Worm (Caenorhabditis elegans): ENCODE data around the gene glo-1.

The glo-1 gene

DNA sequence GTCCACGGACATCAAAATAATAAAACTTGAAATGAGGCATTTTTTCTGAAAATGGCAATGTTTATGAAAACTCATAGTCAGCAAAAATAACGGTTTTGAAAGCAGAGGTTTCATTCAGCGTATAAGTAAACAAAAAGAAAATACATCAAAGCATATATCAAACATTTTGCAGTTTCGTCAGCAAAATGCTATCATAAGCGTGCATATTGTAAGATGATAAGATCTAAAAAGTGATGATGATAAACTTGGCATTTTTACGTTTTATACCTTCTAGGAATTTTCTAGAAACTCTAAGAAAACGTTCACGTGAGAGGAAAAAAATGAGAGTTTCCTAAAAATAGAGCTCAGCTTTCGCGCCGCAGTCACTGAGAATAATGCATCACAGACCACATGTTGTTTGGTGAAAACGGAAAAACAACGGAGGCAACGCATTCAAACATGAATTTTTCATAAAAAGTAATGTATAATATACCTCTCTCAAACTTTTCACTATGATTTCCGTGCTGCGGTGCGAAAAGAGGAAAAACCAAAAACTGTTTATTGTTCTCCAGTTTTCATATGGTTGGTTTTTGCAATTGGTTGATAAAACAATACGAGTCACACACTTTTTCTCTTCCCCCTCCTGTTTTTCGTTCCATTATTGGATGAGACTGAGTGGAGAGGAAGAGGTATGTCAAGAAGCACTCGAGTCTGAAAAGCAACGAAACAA is 18.9 kb downstream of the glo-1 start, which contains the start of the genes gst-36 and R07B1.5:
Gene gst-36, minus strand, starts transcription at position 45 of the 709 bp plus-strand sequence.
Gene R07B1.5, plus strand, starts transcription at position 665 of the 709 bp plus-strand sequence.
- TF ChIP-seq unc-62 (GFP tag; optimal IDR thresholded peaks at IDR 0.05) (no peak), pqm-1 (tag; optimal IDR thresholded peaks at IDR 0.05) (peak; percentile 47), fos-1 (tag; optimal IDR thresholded peaks at IDR 0.05) (peak; percentile 0), pha-4 (tag; optimal IDR thresholded peaks at IDR 0.05) (peak; percentile 47), nhr-12 (tag; optimal IDR thresholded peaks at IDR 0.05) (no peak), elt-2 (tag; optimal IDR thresholded peaks at IDR 0.05) (peak; percentile 80), nhr-25 (tag; optimal IDR thresholded peaks at IDR 0.05) (no peak)

DNA sequence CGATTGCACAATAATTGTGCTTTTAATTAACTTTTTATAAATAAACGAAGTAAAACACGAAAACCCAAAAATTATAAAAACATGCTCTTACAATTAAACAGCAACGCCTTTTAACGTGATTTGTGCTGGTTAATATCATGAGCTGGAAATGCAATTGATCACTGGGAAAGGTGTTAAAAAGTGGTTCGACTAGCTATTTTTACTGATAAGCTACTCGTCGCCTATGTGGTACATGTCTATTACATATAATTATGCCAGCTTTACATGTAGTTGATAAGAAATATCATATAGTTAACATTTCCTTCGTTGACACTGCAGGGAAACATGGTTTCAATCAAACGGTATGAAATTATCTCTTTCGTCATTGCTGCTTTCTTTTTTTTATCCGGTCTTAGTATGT is 23.9 kb downstream of the glo-1 start, which contains the start of gene scav-5:
Gene scav-5, plus strand, starts transcription at position 297 of the 400 bp plus-strand sequence.
- TF ChIP-seq unc-39 (tag; optimal IDR thresholded peaks at IDR 0.05) (no peak), pqm-1 (tag; optimal IDR thresholded peaks at IDR 0.05) (peak; percentile 92), elt-2 (tag; optimal IDR thresholded peaks at IDR 0.05) (peak; percentile 91), pha-4 (tag; optimal IDR thresholded peaks at IDR 0.05) (peak; percentile 3), ceh-28 (tag; optimal IDR thresholded peaks at IDR 0.05) (no peak), egl-5 (tag; optimal IDR thresholded peaks at IDR 0.05) (no peak), nhr-237 (tag; optimal IDR thresholded peaks at IDR 0.05) (no peak), zag-1 (tag; optimal IDR thresholded peaks at IDR 0.05) (no peak)

DNA sequence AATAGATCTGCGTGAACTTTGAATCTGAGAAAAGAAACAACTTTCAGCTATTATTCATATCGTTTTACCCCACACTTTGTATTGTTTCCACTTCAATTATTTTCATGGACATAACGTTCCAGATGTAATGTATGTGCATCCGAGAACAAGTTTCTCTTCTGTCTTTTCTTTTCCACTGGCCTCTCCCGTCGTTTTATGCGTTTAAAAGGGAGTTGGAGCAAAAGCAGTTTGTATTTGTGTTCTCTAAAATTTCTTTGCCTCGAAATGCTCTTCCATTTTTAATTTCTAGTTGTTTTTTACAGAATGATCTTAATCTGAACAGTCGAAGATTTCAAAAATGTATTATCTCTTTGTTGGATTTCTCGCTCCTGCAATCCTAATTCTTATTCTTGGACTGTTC is 25.4 kb downstream of the glo-1 start, which contains the start of gene R07B1.11:
Gene R07B1.11, plus strand, starts transcription at position 301 of the 400 bp plus-strand sequence.
- TF ChIP-seq elt-2 (tag; optimal IDR thresholded peaks at IDR 0.05) (no peak), daf-12 (tag; optimal IDR thresholded peaks at IDR 0.05) (no peak), egl-27 (tag; optimal IDR thresholded peaks at IDR 0.05) (no peak), ceh-16 (tag; optimal IDR thresholded peaks at IDR 0.05) (no peak), nhr-77 (tag; optimal IDR thresholded peaks at IDR 0.05) (no peak), ztf-11 (tag; optimal IDR thresholded peaks at IDR 0.05) (no peak), elt-3 (tag; optimal IDR thresholded peaks at IDR 0.05) (no peak), nhr-237 (tag; optimal IDR thresholded peaks at IDR 0.05) (no peak), ceh-28 (tag; optimal IDR thresholded peaks at IDR 0.05) (no peak), eor-1 (tag; optimal IDR thresholded peaks at IDR 0.05) (no peak), nhr-67 (tag; optimal IDR thresholded peaks at IDR 0.05) (no peak), ztf-4 (tag; optimal IDR thresholded peaks at IDR 0.05) (no peak), ceh-9 (tag; optimal IDR thresholded peaks at IDR 0.05) (no peak), pha-4 (tag; optimal IDR thresholded peaks at IDR 0.05) (no peak), pqm-1 (tag; optimal IDR thresholded peaks at IDR 0.05) (no peak), aly-2 (tag; optimal IDR thresholded peaks at IDR 0.05) (no peak), nhr-25 (tag; optimal IDR thresholded peaks at IDR 0.05) (no peak)

DNA sequence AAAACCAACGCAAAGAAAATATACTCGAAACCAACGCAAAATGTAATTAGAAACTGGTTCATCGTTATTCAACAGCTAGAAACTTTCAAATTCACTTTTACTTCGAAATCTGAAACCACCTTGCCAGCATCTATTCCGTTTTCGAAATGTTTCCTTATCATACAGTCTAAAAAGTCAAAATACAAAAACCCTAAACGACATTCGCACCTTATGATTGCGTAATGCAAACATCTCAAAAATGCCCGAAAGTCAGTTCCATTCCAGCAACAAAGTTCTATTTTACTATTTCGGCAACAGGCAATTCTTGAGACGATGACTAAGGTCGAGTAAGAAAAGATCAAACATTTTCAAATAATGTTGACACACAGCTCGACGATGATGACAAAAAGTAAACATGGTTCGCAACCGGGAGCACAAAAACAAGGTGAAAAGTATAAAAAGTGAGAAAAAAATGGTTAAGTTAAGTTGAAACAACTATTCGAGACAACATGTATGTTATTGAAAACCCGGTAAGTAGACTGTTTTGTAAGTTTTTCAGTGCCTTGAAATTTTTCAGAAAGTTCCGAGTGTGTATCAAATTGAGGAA is 30.2 kb downstream of the glo-1 start, which contains the start of gene lec-7:
Gene lec-7, plus strand, starts transcription at position 297 of the 586 bp plus-strand sequence.
- TF ChIP-seq elt-2 (tag; optimal IDR thresholded peaks at IDR 0.05), result peak; percentile 53
- no peak for TF ChIP-seq nhr-28 (tag; optimal IDR thresholded peaks at IDR 0.05)
- TF ChIP-seq pha-4 (tag; optimal IDR thresholded peaks at IDR 0.05), result peak; percentile 98
- TF ChIP-seq pqm-1 (tag; optimal IDR thresholded peaks at IDR 0.05), result peak; percentile 53
- peak; percentile 9 for TF ChIP-seq jun-1 (tag; optimal IDR thresholded peaks at IDR 0.05)

DNA sequence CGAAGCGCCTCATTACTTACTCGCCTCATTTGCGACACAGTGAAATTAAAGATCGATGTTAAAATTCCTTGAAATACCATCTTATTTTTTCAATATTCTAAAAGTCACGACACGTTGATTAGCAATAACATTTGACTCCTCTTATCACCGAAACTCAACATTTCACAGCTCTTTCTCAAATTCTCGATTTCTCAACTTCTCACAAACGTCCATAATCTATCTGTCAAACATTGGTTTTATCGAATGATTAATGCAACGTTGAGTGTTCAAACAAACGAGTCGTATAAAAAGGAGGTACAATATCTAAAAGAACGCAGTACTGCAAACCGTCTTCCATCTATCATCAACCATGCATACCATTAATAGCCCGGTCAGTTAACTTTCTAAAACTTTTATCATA is 31.8 kb downstream of the glo-1 start, which contains the start of gene lec-8:
Gene lec-8, plus strand, starts transcription at position 314 of the 400 bp plus-strand sequence.
- TF ChIP-seq lin-39 (tag; optimal IDR thresholded peaks at IDR 0.05), result no peak
- peak; percentile 89 for TF ChIP-seq elt-2 (tag; optimal IDR thresholded peaks at IDR 0.05)
- peak; percentile 60 for TF ChIP-seq jun-1 (tag; optimal IDR thresholded peaks at IDR 0.05)
- TF ChIP-seq nhr-12 (tag; optimal IDR thresholded peaks at IDR 0.05), result no peak
- TF ChIP-seq nfya-1 (tag; optimal IDR thresholded peaks at IDR 0.05; ENCODE audit: insufficient read depth), result no peak
- no peak for TF ChIP-seq nhr-77 (tag; optimal IDR thresholded peaks at IDR 0.05)

DNA sequence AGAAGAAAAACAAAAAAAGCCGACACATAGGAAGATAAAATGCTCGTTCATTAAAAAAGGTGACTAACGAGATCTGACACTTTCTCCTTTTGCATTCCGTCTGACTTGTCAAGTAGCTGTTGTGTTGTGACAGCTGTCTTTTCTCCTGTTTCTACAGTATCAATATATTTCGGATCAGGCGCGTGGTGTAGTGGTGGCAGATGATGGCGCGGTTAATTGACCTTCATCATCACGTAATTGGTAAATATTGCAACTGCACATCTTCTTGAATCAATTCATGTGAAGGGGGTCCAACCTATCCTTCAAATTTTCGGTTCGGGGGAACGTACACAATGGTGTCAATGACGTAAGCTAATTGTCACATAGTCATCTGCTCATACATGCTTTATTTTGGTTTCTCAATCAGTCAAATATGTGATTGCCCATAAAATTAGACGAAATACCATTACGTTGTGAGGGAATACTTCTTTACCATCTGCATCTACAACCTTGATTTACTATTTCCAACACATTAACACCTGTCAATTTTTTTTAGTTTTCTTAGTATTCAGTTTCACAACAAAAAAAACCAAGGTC is 33.7 kb downstream of the glo-1 start:
- TF ChIP-seq eor-1 (tag; optimal IDR thresholded peaks at IDR 0.05) (no peak), fos-1 (tag; optimal IDR thresholded peaks at IDR 0.05) (no peak)

All from whole organism, L3 larva.